Worm (Caenorhabditis elegans): Measurements from ENCODE around the gene T07G12.4.

T07G12.4 gene

DNA sequence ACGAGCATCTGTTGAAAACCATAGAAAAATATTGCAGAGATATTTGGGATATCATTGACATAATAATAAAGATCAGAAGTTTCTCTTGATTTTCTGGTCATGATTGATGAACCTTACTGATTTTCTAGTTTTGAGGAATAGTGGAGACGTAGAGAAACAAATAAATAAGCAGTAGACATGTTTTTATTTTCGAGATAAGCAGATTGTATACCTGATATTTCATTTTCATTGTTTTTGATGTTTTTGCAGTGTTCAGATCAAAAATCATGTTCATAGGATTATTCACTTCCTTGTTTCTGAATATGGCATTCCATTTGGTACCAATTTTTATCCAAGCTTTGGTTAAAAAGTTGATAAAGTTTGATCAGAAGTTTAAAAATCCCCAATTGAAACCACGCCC lies at the start of gene T07G12.4:
TSS of gene T07G12.4 (minus strand) at position 101 of the 400 bp plus-strand sequence.
- no peak for TF ChIP-seq unc-62 (GFP tag; optimal IDR thresholded peaks at IDR 0.05)

DNA sequence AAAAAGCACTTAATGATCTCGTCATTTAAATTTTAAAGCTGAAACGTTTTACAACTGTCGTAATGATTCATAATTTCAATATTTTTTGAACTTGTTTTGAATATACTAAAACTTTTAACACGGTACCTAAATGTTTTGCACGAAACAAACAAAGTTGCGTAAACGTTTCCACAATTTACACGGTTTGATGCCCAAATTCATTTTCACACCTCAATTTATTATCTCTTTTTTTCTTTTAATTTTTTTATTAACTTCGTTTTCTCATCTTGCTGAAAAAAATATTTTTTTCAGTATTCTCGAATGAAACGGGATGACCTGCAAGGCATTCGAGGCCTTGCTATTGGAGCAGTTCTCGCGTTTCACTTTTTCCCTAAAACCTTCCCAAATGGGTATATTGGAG lies 45.8 kb upstream of the T07G12.4 start, which contains the start of gene oac-8:
TSS of gene oac-8 (plus strand) at position 301 of the 400 bp plus-strand sequence.
- no peak for TF ChIP-seq unc-62 (GFP tag; optimal IDR thresholded peaks at IDR 0.05)

DNA sequence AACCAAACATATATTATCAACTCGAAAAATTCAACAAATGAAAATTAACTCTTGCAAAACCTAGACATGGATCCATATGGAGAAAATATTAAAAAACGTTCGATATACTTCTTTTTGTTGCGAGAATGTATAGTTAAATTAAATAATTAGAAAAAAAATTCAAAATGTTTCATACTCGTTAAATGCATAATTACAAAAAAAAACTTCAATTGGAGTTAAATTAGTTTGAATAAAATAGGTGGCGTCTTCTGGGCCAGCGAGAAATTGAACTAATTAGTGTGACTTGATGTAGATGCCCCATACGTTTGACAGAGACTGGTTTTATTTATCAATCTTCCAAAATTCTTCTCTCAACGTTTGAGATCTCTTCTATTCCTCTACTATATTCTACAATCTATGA lies 39.9 kb upstream of the T07G12.4 start, which contains the start of gene lgc-43:
TSS of gene lgc-43 (plus strand) at position 301 of the 400 bp plus-strand sequence.
- TF ChIP-seq unc-62 (GFP tag; optimal IDR thresholded peaks at IDR 0.05): no peak

DNA sequence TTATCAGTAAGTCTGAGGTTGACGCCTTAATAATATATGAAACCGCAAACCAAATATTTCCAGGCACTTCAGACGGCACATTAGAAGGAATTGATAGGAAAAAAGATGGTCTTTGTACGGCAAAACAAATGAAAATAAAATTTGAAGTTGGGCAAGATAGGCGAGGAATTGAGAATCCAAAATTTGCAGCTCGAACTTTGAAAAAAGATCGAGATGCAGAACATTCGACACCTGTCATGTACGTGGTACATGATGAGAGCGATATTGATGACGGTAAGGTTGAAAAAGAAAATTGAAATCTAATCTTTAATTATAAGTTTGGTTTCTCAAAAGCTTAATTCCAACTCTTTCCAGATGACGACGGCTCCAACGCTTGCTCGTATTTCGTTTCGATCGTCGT lies 39.1 kb upstream of the T07G12.4 start:
- TF ChIP-seq unc-62 (GFP tag; optimal IDR thresholded peaks at IDR 0.05): no peak

DNA sequence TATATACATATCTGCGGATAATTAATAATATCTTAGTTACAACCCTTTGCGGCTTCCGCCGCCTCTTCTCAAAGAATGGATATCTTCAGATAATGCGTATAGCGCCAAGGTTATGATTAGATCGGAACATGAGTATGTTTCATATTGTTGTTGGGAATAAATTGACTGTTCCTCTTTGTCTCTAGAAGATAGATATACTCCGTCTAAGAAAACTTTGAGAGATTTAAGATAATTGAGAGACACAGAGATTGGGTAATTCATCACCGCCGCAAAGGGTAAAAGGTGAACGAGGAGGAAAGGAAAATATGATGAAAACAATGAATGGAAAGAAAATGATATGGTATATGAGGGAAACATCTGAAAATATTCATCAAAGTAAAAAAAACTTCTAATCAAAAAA lies 38.1 kb upstream of the T07G12.4 start:
- TF ChIP-seq unc-62 (GFP tag; optimal IDR thresholded peaks at IDR 0.05): no peak

DNA sequence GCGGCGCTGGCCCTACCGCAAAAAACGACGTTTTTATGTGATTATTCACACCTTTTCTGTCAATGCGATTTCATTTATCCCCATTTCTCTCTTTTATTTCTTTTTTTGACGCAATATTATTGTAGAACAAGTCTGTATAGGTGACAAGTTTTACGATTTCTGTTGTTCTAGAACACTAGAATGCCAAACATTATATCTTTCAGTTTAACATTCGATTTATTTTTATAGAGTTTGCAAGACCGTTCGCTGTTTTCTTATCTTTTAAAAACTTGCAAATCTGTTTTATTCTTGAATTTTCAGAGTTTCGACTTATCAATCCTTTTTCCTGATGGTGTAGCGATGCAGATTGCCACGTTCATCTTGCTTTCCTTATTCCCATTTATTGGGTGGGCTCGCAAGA lies 37.6 kb upstream of the T07G12.4 start, which contains the start of gene efn-2:
TSS of gene efn-2 (plus strand) at position 301 of the 400 bp plus-strand sequence.
- TF ChIP-seq unc-62 (GFP tag; optimal IDR thresholded peaks at IDR 0.05): no peak

DNA sequence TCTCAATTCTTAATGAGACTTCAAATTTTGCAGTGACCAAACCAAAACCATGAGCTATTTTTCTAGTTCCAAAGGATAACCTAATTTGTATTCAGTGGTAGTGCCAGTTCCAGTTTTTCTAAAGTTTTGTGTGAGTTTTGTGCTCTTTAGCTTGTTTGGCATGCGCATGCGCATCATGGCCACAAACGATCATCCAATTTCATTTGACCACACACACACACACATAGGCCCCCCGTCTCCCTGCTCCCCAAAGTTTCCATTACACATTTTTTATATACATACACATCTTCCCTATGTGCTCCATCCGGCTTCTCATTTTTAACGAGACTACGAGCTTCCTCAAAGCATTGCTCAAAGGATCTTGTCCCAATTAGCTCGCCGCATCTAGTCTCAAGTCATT lies 36.0 kb upstream of the T07G12.4 start:
- no peak for TF ChIP-seq unc-62 (GFP tag; optimal IDR thresholded peaks at IDR 0.05)

DNA sequence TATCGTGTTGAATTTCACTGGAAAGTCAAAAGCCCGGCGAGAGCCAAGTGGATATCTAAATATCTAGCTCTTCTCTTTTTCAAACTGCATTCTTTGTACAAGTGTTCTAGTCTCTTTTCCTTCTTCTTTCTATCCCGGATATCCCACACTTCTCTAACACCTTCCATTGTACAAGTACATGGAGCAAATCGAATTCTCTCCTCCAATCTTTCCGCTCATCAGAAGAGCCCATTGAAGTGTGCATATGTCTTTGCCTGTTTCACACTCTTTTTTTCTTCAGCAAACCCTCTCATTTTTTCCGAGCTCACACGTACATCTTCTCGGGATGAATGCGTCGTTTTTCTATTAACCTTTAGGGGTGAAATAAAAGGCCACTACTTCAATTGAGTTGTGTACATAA lies 35.0 kb upstream of the T07G12.4 start:
- no peak for TF ChIP-seq unc-62 (GFP tag; optimal IDR thresholded peaks at IDR 0.05)

DNA sequence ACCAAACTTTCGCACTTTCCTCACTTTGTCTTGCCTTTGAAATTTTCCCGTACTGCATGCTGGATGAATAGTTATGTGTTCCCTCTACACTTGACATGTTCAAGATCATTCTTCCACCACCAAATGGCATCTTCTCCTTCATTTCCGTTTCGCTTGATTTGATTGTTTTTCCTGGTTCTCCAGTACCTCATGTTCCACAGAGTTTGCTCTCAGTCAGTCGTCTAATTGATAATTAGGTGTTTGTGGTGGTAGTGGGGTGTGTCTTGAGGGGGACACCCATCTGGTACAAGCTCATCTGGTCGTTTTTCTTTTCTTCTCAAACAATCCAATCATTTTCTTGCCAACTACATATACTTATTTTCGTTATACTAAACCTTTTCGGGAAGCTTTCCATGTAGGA lies 32.5 kb upstream of the T07G12.4 start:
- TF ChIP-seq unc-62 (GFP tag; optimal IDR thresholded peaks at IDR 0.05): no peak

DNA sequence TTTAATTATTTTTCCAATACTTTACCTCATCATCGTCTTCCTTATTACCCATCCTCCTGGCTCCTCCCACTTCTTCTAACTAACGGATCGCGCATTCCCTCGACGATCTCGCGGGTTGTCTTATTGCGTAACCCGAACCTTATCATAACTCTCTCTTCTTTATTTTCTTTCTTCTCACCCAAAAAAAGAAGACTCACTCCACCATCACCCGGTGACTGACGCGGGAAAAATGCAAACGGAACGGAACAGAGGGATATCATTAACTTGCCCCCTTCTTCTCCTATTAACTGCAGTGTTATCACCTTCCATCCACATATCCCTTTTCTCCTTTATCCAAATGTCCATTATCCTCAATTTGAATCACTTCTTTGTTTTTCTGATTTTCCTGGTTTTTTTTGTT lies 31.6 kb upstream of the T07G12.4 start:
- TF ChIP-seq unc-62 (GFP tag; optimal IDR thresholded peaks at IDR 0.05): no peak

DNA sequence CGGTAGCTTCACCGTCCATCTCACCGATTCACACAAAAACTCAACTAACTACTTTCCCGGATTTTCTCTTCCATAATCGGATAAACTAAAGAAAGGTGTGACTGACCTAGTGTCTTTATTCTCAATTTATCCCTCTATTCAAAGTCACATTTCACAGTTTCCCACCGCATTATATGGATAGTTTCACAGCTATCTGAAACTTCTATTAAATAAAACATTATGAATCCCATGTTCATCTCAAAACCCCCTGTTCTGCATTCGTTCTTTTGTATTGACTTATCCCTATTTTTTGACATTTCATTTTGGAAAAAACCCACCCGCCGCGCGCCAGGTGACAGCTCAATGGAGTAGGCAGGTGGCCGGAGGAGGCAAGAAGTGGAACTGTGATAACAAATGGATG lies 29.3 kb upstream of the T07G12.4 start:
- TF ChIP-seq unc-62 (GFP tag; optimal IDR thresholded peaks at IDR 0.05): no peak

DNA sequence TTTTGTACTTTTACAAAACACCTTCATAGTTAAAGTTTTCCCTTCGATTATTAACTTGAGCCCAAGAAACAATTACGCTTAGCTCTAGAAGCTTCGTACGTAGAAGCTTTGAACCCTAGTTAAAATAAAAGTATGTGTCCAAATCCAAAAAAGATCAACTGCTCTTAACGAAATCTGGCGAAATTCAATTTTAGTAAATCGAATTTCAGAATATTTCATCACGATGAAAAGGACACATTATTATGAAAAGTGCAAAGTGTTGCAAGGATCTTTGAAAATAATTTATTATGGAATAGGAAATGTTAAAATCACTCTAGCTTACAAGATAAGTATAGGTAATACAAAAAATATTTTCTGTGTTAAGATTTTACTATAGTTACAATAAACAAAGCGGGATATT lies 26.8 kb upstream of the T07G12.4 start:
- no peak for TF ChIP-seq unc-62 (GFP tag; optimal IDR thresholded peaks at IDR 0.05)

DNA sequence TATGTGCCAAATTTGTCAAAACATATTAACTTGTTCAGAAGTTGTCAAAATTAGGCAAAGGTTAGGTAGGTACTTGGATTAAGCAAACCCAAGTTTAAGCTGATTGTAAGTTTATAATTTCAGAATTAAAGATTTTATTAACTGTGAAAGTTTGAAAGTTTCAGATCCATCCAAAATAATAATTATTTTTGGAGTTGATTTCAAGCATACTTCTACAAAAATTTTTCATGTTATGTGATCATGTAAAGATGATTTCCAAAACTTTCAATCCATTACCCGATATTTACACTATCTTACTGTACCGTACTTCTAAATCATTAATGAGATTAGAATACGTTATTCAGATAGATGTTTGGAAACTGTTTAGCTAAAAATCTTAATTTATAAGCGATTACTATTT lies 26.1 kb upstream of the T07G12.4 start:
- no peak for TF ChIP-seq unc-62 (GFP tag; optimal IDR thresholded peaks at IDR 0.05)

DNA sequence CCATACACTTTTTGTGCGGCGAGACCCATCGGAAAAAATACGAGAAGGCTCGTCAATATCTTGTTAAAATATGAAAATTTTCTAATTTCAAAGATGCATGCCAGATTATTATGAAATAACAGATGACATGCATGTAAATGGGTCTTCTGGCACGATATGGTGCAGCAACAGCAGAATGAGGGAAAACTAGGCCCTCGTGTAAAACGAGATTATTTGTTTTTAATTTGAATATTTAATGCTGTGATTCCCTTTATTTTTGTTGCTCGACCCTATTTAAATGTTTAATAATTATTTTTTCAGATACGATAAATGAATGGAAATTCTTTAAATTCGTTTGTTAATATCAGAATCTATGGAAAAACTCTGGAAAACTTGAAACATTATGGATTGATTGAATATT lies 23.1 kb upstream of the T07G12.4 start, which contains the start of gene him-8:
TSS of gene him-8 (plus strand) at position 301 of the 400 bp plus-strand sequence.
- TF ChIP-seq unc-62 (GFP tag; optimal IDR thresholded peaks at IDR 0.05): no peak

DNA sequence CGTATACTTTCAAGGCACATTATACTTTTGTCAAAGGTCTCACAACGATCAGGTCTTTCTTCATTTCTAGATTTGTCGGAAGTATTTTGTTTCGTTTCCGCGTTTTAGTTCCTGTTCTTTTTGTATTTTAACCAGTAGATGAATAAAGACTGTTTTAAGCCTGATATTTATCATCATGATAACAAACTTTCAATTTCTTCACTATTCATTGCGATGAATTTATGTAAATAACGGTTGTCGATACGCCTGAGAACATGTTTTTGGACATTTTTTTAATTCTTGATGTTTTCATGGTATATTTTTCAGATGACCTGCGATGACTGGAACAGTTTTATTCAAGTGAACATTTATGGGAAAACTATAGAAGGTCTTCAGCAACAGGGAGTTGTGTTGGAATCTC lies 19.9 kb upstream of the T07G12.4 start, which contains the start of gene zim-3:
TSS of gene zim-3 (plus strand) at position 301 of the 400 bp plus-strand sequence.
- TF ChIP-seq unc-62 (GFP tag; optimal IDR thresholded peaks at IDR 0.05): no peak

DNA sequence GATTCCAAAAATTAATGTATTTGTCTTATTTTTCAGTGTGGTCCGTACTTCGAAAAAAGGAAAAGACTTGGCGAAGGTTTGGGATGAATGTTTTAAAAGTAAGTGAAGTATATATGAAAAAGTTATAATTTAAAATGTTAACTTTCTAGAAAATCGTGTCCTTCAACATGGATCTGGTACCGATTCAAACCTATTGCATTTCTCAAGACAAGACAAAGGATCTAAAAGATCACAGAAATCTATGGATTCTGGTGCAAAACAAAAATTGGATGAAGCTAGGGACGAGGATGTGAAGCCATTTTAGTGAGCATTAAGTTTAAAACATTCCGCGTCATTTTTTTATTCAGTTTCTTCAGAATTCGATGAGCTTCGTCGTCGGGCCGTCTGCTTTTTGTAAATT lies 16.5 kb upstream of the T07G12.4 start, which contains the start of gene zim-2:
TSS of gene zim-2 (plus strand) at position 301 of the 400 bp plus-strand sequence.
- no peak for TF ChIP-seq unc-62 (GFP tag; optimal IDR thresholded peaks at IDR 0.05)

DNA sequence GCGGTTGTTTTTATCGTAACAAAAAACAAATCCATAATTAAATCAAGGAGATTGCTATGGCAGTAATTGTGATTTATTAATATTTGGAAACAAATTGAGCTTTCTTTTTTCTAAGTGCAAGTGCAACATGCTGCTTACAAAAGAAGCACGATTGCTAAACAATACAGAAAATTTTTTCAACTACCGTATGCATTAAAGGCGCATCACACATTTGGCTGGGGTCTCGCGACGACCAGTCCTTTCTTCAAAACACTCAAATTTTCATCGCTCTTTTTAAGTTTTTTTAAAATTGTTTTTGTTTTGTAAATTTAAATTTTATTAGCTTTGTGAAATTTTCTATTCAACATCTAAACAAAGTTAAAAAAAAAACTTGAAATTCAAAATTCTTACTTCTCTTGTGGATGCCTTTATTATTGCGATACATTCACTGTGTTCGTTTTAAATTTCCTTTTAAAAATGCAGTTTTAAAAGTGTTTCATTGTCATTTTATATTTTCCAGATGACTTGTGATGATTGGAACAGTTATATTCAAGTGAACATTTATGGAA lies 8.2 kb upstream of the T07G12.4 start, which contains the start of gene zim-1:
TSS of gene zim-1 (plus strand) at position 498 of the 548 bp plus-strand sequence.
- no peak for TF ChIP-seq unc-62 (GFP tag; optimal IDR thresholded peaks at IDR 0.05)

DNA sequence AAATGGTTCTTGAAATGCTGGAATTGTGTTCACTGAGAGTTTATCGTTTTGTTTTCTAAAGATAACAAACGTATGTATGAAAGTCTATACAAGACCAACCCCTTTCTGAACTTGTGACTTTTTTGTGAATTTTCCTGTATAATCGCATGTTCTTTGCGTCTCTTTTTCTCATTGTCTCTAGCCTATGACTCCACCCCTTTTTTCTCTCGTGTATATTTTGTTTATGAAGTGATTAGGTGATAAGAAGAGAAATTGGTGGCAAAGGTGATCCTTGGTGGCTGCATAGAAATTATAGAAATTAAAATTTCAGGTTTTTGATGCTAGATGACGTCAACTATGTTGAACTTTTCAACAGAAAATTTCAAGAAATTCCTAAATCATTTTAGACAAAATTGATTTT lies 6.6 kb upstream of the T07G12.4 start, which contains the start of gene T07G12.5:
TSS of gene T07G12.5 (minus strand) at position 101 of the 400 bp plus-strand sequence.
- TF ChIP-seq unc-62 (GFP tag; optimal IDR thresholded peaks at IDR 0.05): no peak
